Fruit fly (Drosophila melanogaster) whole organism, embryonic: ENCODE measurements around the gene CG31871.

Source experiments
- BEAF-32 ChIP-seq: fragments of 200-800 bp; sonication (Bioruptor generic); optimal IDR thresholded peaks from 3 replicates; lab custom pipeline; 2017; ENCODE audit warnings: missing biosample characterization, missing genetic modification characterization, mild to moderate bottlenecking, moderate library complexity, missing genetic modification reagents
- Bgb ChIP-seq: fragments of 200-800 bp; sonication (Bioruptor generic); IDR thresholded peaks from 2 replicates; pipeline ENCODE4 v1.3.6; 2022; ENCODE audit warnings: missing biosample characterization, missing genetic modification characterization; ENCODE audit not compliant: partially characterized antibody
- CG10267 ChIP-seq: fragments of 200-800 bp; sonication (Bioruptor generic); optimal IDR thresholded peaks from 2 replicates; lab custom pipeline; 2018; ENCODE audit warnings: missing biosample characterization, mild to moderate bottlenecking, missing genetic modification characterization, moderate library complexity
- CG11093 ChIP-seq: fragments of 200-800 bp; sonication (Bioruptor generic); IDR thresholded peaks from 3 replicates; pipeline ENCODE4 v1.3.6; 2022; ENCODE audit warnings: missing biosample characterization, missing genetic modification characterization
- CG1233 ChIP-seq: fragments of 200-800 bp; sonication (Bioruptor generic); optimal IDR thresholded peaks from 4 replicates; lab custom pipeline; 2018; ENCODE audit warnings: missing biosample characterization, mild to moderate bottlenecking, missing genetic modification characterization
- CG13424 ChIP-seq: fragments of 200-800 bp; sonication (Bioruptor generic); optimal IDR thresholded peaks from 2 replicates; lab custom pipeline; 2019; ENCODE audit warnings: missing biosample characterization, mild to moderate bottlenecking, missing genetic modification characterization, moderate library complexity
- CG14667 ChIP-seq: fragments of 200-800 bp; sonication (Bioruptor generic); IDR thresholded peaks from 2 replicates; pipeline ENCODE4 v1.3.6; 2022; ENCODE audit warnings: missing biosample characterization, missing genetic modification characterization
- CG14710 ChIP-seq: fragments of 200-800 bp; sonication (Bioruptor generic); optimal IDR thresholded peaks from 3 replicates; lab custom pipeline; 2019; ENCODE audit warnings: missing biosample characterization, mild to moderate bottlenecking, missing genetic modification characterization, moderate library complexity
- CG14860 ChIP-seq: fragments of 200-800 bp; sonication (Bioruptor generic); IDR thresholded peaks from 3 replicates; pipeline ENCODE4 v1.3.6; 2022; ENCODE audit warnings: missing biosample characterization, missing genetic modification characterization; ENCODE audit not compliant: partially characterized antibody
- CG15073 ChIP-seq: fragments of 200-800 bp; sonication (Bioruptor generic); optimal IDR thresholded peaks from 2 replicates; lab custom pipeline; 2016; ENCODE audit warnings: missing biosample characterization, missing genetic modification characterization
- CG2129 ChIP-seq: fragments of 200-800 bp; sonication (Bioruptor generic); IDR thresholded peaks from 2 replicates; pipeline ENCODE4 v1.3.6; 2022; ENCODE audit warnings: missing biosample characterization, missing genetic modification characterization; ENCODE audit not compliant: partially characterized antibody
- CG3726 ChIP-seq: fragments of 200-800 bp; sonication (Bioruptor generic); IDR thresholded peaks from 3 replicates; pipeline ENCODE4, ENCODE4 v1.3.6; 2022; ENCODE audit warnings: missing biosample characterization, missing genetic modification characterization
- CG6813 ChIP-seq: fragments of 200-800 bp; sonication (Bioruptor generic); optimal IDR thresholded peaks from 2 replicates; lab custom pipeline; 2017; ENCODE audit warnings: missing biosample characterization, missing genetic modification characterization, mild to moderate bottlenecking, moderate library complexity, missing genetic modification reagents
- CG7271 ChIP-seq: fragments of 200-800 bp; sonication (Bioruptor generic); optimal IDR thresholded peaks from 2 replicates; lab custom pipeline; 2018; ENCODE audit warnings: missing biosample characterization, mild to moderate bottlenecking, missing genetic modification characterization, moderate library complexity
- CG7963 ChIP-seq: fragments of 200-800 bp; sonication (Bioruptor generic); IDR thresholded peaks from 3 replicates; pipeline ENCODE4 v1.3.6; 2022; ENCODE audit warnings: missing biosample characterization, missing genetic modification characterization; ENCODE audit not compliant: partially characterized antibody
- CG8359 ChIP-seq: fragments of 200-800 bp; sonication (Bioruptor generic); optimal IDR thresholded peaks from 2 replicates; lab custom pipeline; 2017; ENCODE audit warnings: missing biosample characterization, mild to moderate bottlenecking, missing genetic modification characterization, borderline replicate concordance
- CkIIα-i1 ChIP-seq: fragments of 200-800 bp; sonication (Bioruptor generic); IDR thresholded peaks from 2 replicates; pipeline ENCODE4 v1.3.6; 2022; ENCODE audit warnings: missing biosample characterization, missing genetic modification characterization
- Dad ChIP-seq: fragments of 200-800 bp; sonication (Bioruptor generic); optimal IDR thresholded peaks from 3 replicates; lab custom pipeline; 2016; ENCODE audit warnings: missing biosample characterization, missing genetic modification characterization
- Drgx ChIP-seq: fragments of 200-800 bp; sonication (Bioruptor generic); IDR thresholded peaks from 2 replicates; pipeline ENCODE4 v1.3.6; 2022; ENCODE audit warnings: missing biosample characterization, missing genetic modification characterization
- E2f1 ChIP-seq: fragments of 200-800 bp; sonication (Bioruptor generic); IDR thresholded peaks from 2 replicates; pipeline ENCODE4 v1.3.6; 2022; ENCODE audit warnings: missing biosample characterization, missing genetic modification characterization
- HLHmδ ChIP-seq: fragments of 200-800 bp; sonication (Bioruptor generic); optimal IDR thresholded peaks from 2 replicates; lab custom pipeline; 2018; ENCODE audit warnings: missing biosample characterization, mild to moderate bottlenecking, missing genetic modification characterization, moderate library complexity
- Hand ChIP-seq: fragments of 200-800 bp; sonication (Bioruptor generic); optimal IDR thresholded peaks from 2 replicates; lab custom pipeline; 2017; ENCODE audit warnings: mild to moderate bottlenecking, missing biosample characterization, missing genetic modification reagents, missing genetic modification characterization
- Hsf ChIP-seq: fragments of 200-800 bp; sonication (Bioruptor generic); optimal IDR thresholded peaks from 3 replicates; lab custom pipeline; 2016; ENCODE audit warnings: missing biosample characterization, missing genetic modification characterization
- Lpt ChIP-seq: fragments of >200 bp; optimal IDR thresholded peaks from 2 replicates; lab custom pipeline; 2018; ENCODE audit warnings: missing biosample characterization, missing genetic modification characterization
- NFAT ChIP-seq: fragments of 200-800 bp; sonication (Bioruptor generic); IDR thresholded peaks from 2 replicates; pipeline ENCODE4 v1.3.6; 2022; ENCODE audit warnings: missing biosample characterization, missing genetic modification characterization
- Neu2 ChIP-seq: fragments of 200-800 bp; sonication (Bioruptor generic); optimal IDR thresholded peaks from 3 replicates; lab custom pipeline; 2016; ENCODE audit warnings: missing biosample characterization, missing genetic modification characterization, borderline replicate concordance
- NfI ChIP-seq: fragments of 200-800 bp; sonication (Bioruptor generic); optimal IDR thresholded peaks from 3 replicates; lab custom pipeline; 2018; ENCODE audit warnings: missing biosample characterization, mild to moderate bottlenecking, missing genetic modification characterization, moderate library complexity
- Pdp1 ChIP-seq, 2 experiments: fragments of 200-800 bp; sonication (Bioruptor generic); optimal IDR thresholded peaks; 3 replicates each; lab custom pipeline; 2016; ENCODE audit warnings: missing biosample characterization in 2 of 2, missing genetic modification characterization in 2 of 2, mild to moderate bottlenecking in 1 of 2, moderate library complexity in 1 of 2
- TFAM ChIP-seq: fragments of 200-800 bp; sonication (Bioruptor generic); optimal IDR thresholded peaks from 2 replicates; lab custom pipeline; 2017; ENCODE audit warnings: missing biosample characterization, missing genetic modification characterization, inconsistent platforms
- Trl ChIP-seq, 3 experiments: fragments of >200 bp in 2 of 3; fragments of 200-800 bp in 1 of 3; sonication (Bioruptor generic) in 1 of 3; optimal IDR thresholded peaks; 2 replicates in 1 of 3; 3 replicates in 2 of 3; lab custom pipeline; 2016 to 2017; ENCODE audit warnings: missing biosample characterization in 1 of 3, missing genetic modification characterization in 1 of 3
- ap ChIP-seq: fragments of 200-800 bp; sonication (Bioruptor generic); IDR thresholded peaks from 2 replicates; pipeline ENCODE4 v1.3.6; 2022; ENCODE audit warnings: missing biosample characterization, missing genetic modification characterization
- ash1 ChIP-seq: fragments of 200-800 bp; sonication (Bioruptor generic); optimal IDR thresholded peaks from 2 replicates; lab custom pipeline; 2018; ENCODE audit warnings: missing biosample characterization, mild to moderate bottlenecking, missing genetic modification characterization
- bcd ChIP-seq: fragments of 200-800 bp; sonication (Bioruptor generic); optimal IDR thresholded peaks from 2 replicates; lab custom pipeline; 2017; ENCODE audit warnings: missing biosample characterization, mild to moderate bottlenecking, missing genetic modification characterization
- bsh ChIP-seq, 2 experiments: fragments of 200-800 bp; sonication (Bioruptor generic); optimal IDR thresholded peaks; 2 replicates each; lab custom pipeline; 2017 to 2018; ENCODE audit warnings: mild to moderate bottlenecking in 2 of 2, missing biosample characterization in 2 of 2, missing genetic modification characterization in 2 of 2, moderate library complexity in 1 of 2
- btn ChIP-seq: fragments of 200-800 bp; sonication (Bioruptor generic); optimal IDR thresholded peaks from 2 replicates; lab custom pipeline; 2016; ENCODE audit warnings: missing biosample characterization, missing genetic modification characterization
- croc ChIP-seq: fragments of 200-800 bp; sonication (Bioruptor generic); conservative IDR thresholded peaks from 3 replicates; pipeline ENCODE4 v1.3.6; 2022; ENCODE audit warnings: missing biosample characterization, missing genetic modification characterization
- dimm ChIP-seq: fragments of 200-800 bp; sonication (Bioruptor generic); IDR thresholded peaks from 2 replicates; pipeline ENCODE4 v1.3.6; 2022; ENCODE audit warnings: missing biosample characterization, missing genetic modification characterization
- en ChIP-seq: fragments of 200-800 bp; sonication (Bioruptor generic); optimal IDR thresholded peaks from 2 replicates; lab custom pipeline; 2016; ENCODE audit warnings: missing biosample characterization, missing genetic modification characterization
- jigr1 ChIP-seq: fragments of 200-800 bp; sonication (Bioruptor generic); IDR thresholded peaks from 3 replicates; pipeline ENCODE4 v1.3.6; 2022; ENCODE audit warnings: missing biosample characterization, missing genetic modification characterization
- maf-S ChIP-seq: fragments of 200-800 bp; sonication (Bioruptor generic); optimal IDR thresholded peaks from 2 replicates; lab custom pipeline; 2016; ENCODE audit warnings: missing biosample characterization, missing genetic modification characterization
- otp ChIP-seq: fragments of 200-800 bp; sonication (Bioruptor generic); IDR thresholded peaks from 3 replicates; pipeline ENCODE4, ENCODE4 v1.3.6; 2022; ENCODE audit warnings: missing biosample characterization, missing genetic modification characterization
- pb ChIP-seq: fragments of 200-800 bp; sonication (Bioruptor generic); optimal IDR thresholded peaks from 3 replicates; lab custom pipeline; 2016; ENCODE audit warnings: missing biosample characterization, missing genetic modification characterization
- row ChIP-seq: fragments of 200-800 bp; sonication (Bioruptor generic); IDR thresholded peaks from 3 replicates; pipeline ENCODE4 v1.3.6; 2022; ENCODE audit warnings: missing biosample characterization, missing genetic modification characterization
- shn ChIP-seq: fragments of 200-800 bp; sonication (Bioruptor generic); optimal IDR thresholded peaks from 3 replicates; lab custom pipeline; 2016; ENCODE audit warnings: missing biosample characterization, missing genetic modification characterization
- slp2 ChIP-seq: fragments of 200-800 bp; sonication (Bioruptor generic); optimal IDR thresholded peaks from 2 replicates; lab custom pipeline; 2016; ENCODE audit warnings: missing biosample characterization, missing genetic modification characterization
- tin ChIP-seq: fragments of 200-800 bp; sonication (Bioruptor generic); optimal IDR thresholded peaks from 3 replicates; lab custom pipeline; 2016; ENCODE audit warnings: missing biosample characterization, missing genetic modification characterization
- ttk ChIP-seq: fragments of 200-800 bp; sonication (Bioruptor generic); IDR thresholded peaks from 2 replicates; pipeline ENCODE4 v2.1.2; 2022; ENCODE audit warnings: missing biosample characterization, missing genetic modification characterization
- vfl ChIP-seq: fragments of 200-800 bp; sonication (Bioruptor generic); optimal IDR thresholded peaks from 2 replicates; lab custom pipeline; 2016; ENCODE audit warnings: missing biosample characterization, missing genetic modification characterization
- wek ChIP-seq: fragments of 200-800 bp; sonication (Bioruptor generic); optimal IDR thresholded peaks from 3 replicates; lab custom pipeline; 2018; ENCODE audit warnings: missing biosample characterization, mild to moderate bottlenecking, missing genetic modification characterization, moderate library complexity
- zf30C ChIP-seq: fragments of 200-800 bp; sonication (Bioruptor generic); optimal IDR thresholded peaks from 3 replicates; lab custom pipeline; 2018; ENCODE audit warnings: missing biosample characterization, mild to moderate bottlenecking, missing genetic modification characterization

Gene CG31871

DNA sequence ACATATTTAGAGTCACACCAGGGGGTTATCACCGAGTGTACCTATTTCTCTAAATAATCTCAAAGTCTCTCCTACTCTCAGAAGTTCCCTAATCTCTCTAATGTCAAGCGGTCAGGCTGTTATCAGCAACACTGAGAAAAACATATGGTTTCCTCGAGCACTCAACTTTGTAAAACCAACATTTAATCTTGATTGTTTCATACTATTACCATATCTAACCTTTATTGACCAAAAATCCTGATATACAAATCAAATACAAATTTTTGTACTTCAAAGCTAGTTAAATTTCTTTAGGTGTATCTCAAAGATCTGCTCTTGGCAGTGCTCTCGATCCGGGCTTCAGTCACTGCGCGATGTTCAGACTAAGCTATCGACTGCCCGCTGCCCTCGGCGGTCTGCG lies 41.4 kb downstream of the CG31871 start, which contains the start of gene CG6415 (continued):
- peak; percentile 38 to 77 for TF ChIP-seq Pdp1 (GFP tag; optimal IDR thresholded peaks at IDR 0.05; lab: Kevin White, UChicago)
- peak; percentile 36 for TF ChIP-seq TFAM (GFP tag; lab: Kevin White, UChicago)
- TF ChIP-seq ash1 (GFP tag; lab: Kevin White, UChicago) = no peak
- TF ChIP-seq CG10267 = peak; percentile 65
- peak in 1 of 2 experiments; percentile 83 for TF ChIP-seq bsh (GFP tag; optimal IDR thresholded peaks at IDR 0.05; lab: Kevin White, UChicago)
- TF ChIP-seq ap (GFP tag; lab: Robert Waterston, UW) = 0 out of 2 replicates have a peak, but pooled peaks have one; percentile 45
- TF ChIP-seq Bgb = no peak
- TF ChIP-seq Drgx (GFP tag; lab: Robert Waterston, UW) = peak; percentile 68
- TF ChIP-seq Trl (optimal IDR thresholded peaks at IDR 0.05; lab: Kevin White, UChicago) = no peak
- TF ChIP-seq Trl (GFP tag; optimal IDR thresholded peaks at IDR 0.05; lab: Kevin White, UChicago) = peak; percentile 47
- peak; percentile 52 for TF ChIP-seq slp2
- peak; percentile 43 for TF ChIP-seq CG8359 (GFP tag; lab: Kevin White, UChicago)
- TF ChIP-seq tin (GFP tag; lab: Kevin White, UChicago) = peak; percentile 70
- TF ChIP-seq CG7963 (GFP tag; lab: Robert Waterston, UW) = no peak
- TF ChIP-seq Neu2 (GFP tag; lab: Kevin White, UChicago) = peak; percentile 5
- no peak for TF ChIP-seq HLHmδ (GFP tag; lab: Kevin White, UChicago)
- TF ChIP-seq maf-S (GFP tag; lab: Kevin White, UChicago) = peak; percentile 51
- peak; percentile 30 for TF ChIP-seq btn (GFP tag; lab: Kevin White, UChicago)
- TF ChIP-seq Lpt (GFP tag; lab: Kevin White, UChicago) = no peak
- 0 out of 2 replicates have a peak, but pooled peaks have one; percentile 31 for TF ChIP-seq CG14667 (GFP tag; lab: Robert Waterston, UW)
- TF ChIP-seq CG7271 (tag; lab: Kevin White, UChicago) = no peak
- TF ChIP-seq CG1233 (GFP tag; lab: Kevin White, UChicago) = peak; percentile 65
- peak; percentile 20 for TF ChIP-seq Dad
- TF ChIP-seq pb (GFP tag; lab: Kevin White, UChicago) = peak; percentile 6
- TF ChIP-seq CG6813 = peak; percentile 59
- no peak for TF ChIP-seq dimm (GFP tag; lab: Robert Waterston, UW)
- peak; percentile 18 for TF ChIP-seq shn (GFP tag; lab: Kevin White, UChicago)
- TF ChIP-seq CG3726 = no peak
- TF ChIP-seq CG11093 (GFP tag; lab: Robert Waterston, UW) = peak; percentile 49; the same call in 1 of the 3 replicates
- TF ChIP-seq CG14860 = no peak
- TF ChIP-seq Hand (GFP tag; lab: Kevin White, UChicago) = no peak
- peak; percentile 85 for TF ChIP-seq row
- peak; percentile 9 for TF ChIP-seq wek (GFP tag; lab: Kevin White, UChicago)
- peak; percentile 64 for TF ChIP-seq croc (GFP tag; lab: Robert Waterston, UW)
- TF ChIP-seq CG2129 (GFP tag; lab: Robert Waterston, UW) = no peak
- peak; percentile 76; the same call in 2 of the 3 replicates for TF ChIP-seq otp (GFP tag; lab: Robert Waterston, UW)
- peak; percentile 74 for TF ChIP-seq ttk (GFP tag; lab: Robert Waterston, UW)
- TF ChIP-seq CG15073 (GFP tag; lab: Kevin White, UChicago) = no peak
- TF ChIP-seq NFAT (GFP tag; lab: Robert Waterston, UW) = peak; percentile 39; the same call in 1 of the 2 replicates
- peak; percentile 66 for TF ChIP-seq zf30C (GFP tag; lab: Kevin White, UChicago)
- peak; percentile 68 for TF ChIP-seq E2f1 (GFP tag; lab: Robert Waterston, UW)
- TF ChIP-seq CG13424 (tag; lab: Kevin White, UChicago) = peak; percentile 84
- peak; percentile 73 for TF ChIP-seq Hsf (GFP tag; lab: Kevin White, UChicago)
- TF ChIP-seq jigr1 (GFP tag; lab: Robert Waterston, UW) = no peak
- peak; percentile 70 for TF ChIP-seq CG14710 (tag; lab: Kevin White, UChicago)
- no peak for TF ChIP-seq BEAF-32 (GFP tag; lab: Kevin White, UChicago)
- peak; percentile 78 for TF ChIP-seq bcd (GFP tag; lab: Kevin White, UChicago)
- no peak for TF ChIP-seq CkIIα-i1 (GFP tag; lab: Robert Waterston, UW)
- TF ChIP-seq en (GFP tag; lab: Kevin White, UChicago) = peak; percentile 37
- TF ChIP-seq NfI (GFP tag; lab: Kevin White, UChicago) = peak; percentile 60
- no peak for TF ChIP-seq vfl (GFP tag; lab: Kevin White, UChicago)
